Fruit fly (Drosophila melanogaster): ENCODE measurements around the gene CG14932.

The CG14932 gene

DNA sequence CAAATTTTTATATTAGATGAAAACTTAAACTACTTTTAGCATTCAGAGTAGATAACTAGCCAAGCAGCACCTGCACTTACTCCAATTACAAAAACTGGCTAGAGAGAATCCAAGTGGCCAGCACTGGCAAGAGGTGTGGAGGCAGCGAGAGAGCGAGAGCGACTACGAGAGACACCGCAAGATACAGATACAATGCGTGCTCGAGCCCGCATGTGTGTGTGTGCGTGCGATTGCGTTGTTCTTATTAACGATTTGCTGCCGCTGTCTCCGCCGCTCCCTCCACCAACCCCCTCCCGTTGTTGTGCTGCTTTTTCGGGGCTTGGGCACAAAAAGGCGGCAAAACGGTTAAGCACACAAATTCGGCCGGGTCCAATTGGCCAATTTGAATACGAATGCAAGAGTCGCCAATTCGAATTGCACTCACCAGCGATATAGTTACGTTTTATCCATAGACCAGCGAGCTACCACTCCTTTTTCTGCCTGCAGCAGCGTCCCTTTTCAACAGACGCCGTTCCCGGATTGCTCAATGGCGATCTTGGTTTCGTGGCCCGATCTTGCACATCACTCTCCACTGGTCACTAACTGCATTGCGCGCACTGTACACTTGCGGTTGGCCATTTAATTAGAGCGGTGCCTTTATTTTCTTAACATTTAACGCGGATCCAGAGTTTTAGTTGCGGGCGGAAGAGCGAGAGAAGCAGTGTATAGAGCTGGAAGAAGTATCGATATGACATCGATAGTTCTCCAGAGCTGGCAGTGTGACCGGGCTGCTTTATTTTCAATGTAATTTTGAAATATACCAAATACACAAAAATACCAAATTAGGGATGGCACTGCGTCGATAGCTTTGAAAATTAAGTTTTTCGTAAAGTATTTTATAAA is 19.2 kb downstream of the CG14932 start, which contains the start of gene crol (continued):
- TF ChIP-seq sug (tag; optimal IDR thresholded peaks at IDR 0.05) (peak; percentile 28), sc (optimal IDR thresholded peaks at IDR 0.05) (no peak), sc (GFP tag; optimal IDR thresholded peaks at IDR 0.05) (no peak), Sry-δ (GFP tag; optimal IDR thresholded peaks at IDR 0.05) (peak; percentile 90), Spps (tag; optimal IDR thresholded peaks at IDR 0.05) (no peak), CG6765 (GFP tag; optimal IDR thresholded peaks at IDR 0.05) (no peak), Xrp1 (GFP tag; IDR thresholded peaks at IDR 0.05) (peak; percentile 24; the same call in 1 of the 2 replicates), CG2116 (GFP tag; optimal IDR thresholded peaks at IDR 0.05) (peak; percentile 57), CG2129 (GFP tag; IDR thresholded peaks at IDR 0.05; ENCODE audit: partially characterized antibody) (peak; percentile 61), Vsx1 (GFP tag; optimal IDR thresholded peaks at IDR 0.05) (no peak), gcm (GFP tag; optimal IDR thresholded peaks at IDR 0.05) (peak; percentile 40), CG7271 (tag; optimal IDR thresholded peaks at IDR 0.05) (no peak), CG34376 (GFP tag; optimal IDR thresholded peaks at IDR 0.05) (peak; percentile 44), CG1792 (GFP tag; optimal IDR thresholded peaks at IDR 0.05) (no peak), CG11696 (GFP tag; IDR thresholded peaks at IDR 0.05) (no peak), CG11504 (tag; optimal IDR thresholded peaks at IDR 0.05) (peak; percentile 37), CG14014 (GFP tag; IDR thresholded peaks at IDR 0.05) (no peak), CG2712 (tag; optimal IDR thresholded peaks at IDR 0.05) (peak; percentile 51), CG4707 (GFP tag; optimal IDR thresholded peaks at IDR 0.05) (no peak), luna (GFP tag; optimal IDR thresholded peaks at IDR 0.05) (no peak), gem (tag; optimal IDR thresholded peaks at IDR 0.05) (no peak), Nf-YA (GFP tag; IDR thresholded peaks at IDR 0.05) (no peak), Hmx (GFP tag; optimal IDR thresholded peaks at IDR 0.05) (no peak), Gug (GFP tag; IDR thresholded peaks at IDR 0.05) (peak; percentile 13; the same call in 1 of the 4 replicates), Fer3 (tag; optimal IDR thresholded peaks at IDR 0.05) (no peak), CG12071 (GFP tag; optimal IDR thresholded peaks at IDR 0.05) (no peak), az2 (GFP tag; optimal IDR thresholded peaks at IDR 0.05) (no peak), CG10979 (tag; optimal IDR thresholded peaks at IDR 0.05) (peak; percentile 27), CG10565 (GFP tag; optimal IDR thresholded peaks at IDR 0.05) (no peak), jumu (GFP tag; optimal IDR thresholded peaks at IDR 0.05) (peak; percentile 30), CG10959 (GFP tag; IDR thresholded peaks at IDR 0.05) (no peak), h (optimal IDR thresholded peaks at IDR 0.05) (no peak), Dp (GFP tag; optimal IDR thresholded peaks at IDR 0.05) (peak; percentile 41), sob (GFP tag; IDR thresholded peaks at IDR 0.05) (peak; percentile 52), CG4404 (GFP tag; IDR thresholded peaks at IDR 0.05) (no peak), CG8765 (GFP tag; IDR thresholded peaks at IDR 0.05) (no peak), CG31365 (tag; optimal IDR thresholded peaks at IDR 0.05) (peak; percentile 1), CG10147 (GFP tag; optimal IDR thresholded peaks at IDR 0.05) (no peak), danr (GFP tag; IDR thresholded peaks at IDR 0.05) (no peak), E2f2 (GFP tag; IDR thresholded peaks at IDR 0.05) (peak; percentile 49; the same call in 1 of the 2 replicates), CG4730 (GFP tag; IDR thresholded peaks at IDR 0.05) (no peak), disco-r (GFP tag; optimal IDR thresholded peaks at IDR 0.05) (no peak), Xbp1 (GFP tag; optimal IDR thresholded peaks at IDR 0.05) (no peak)

All from whole organism, embryonic.